Fruit fly (Drosophila melanogaster): ENCODE data around the gene CG31145.
A peak's percentile ranks its signal among the peaks of the same experiment; 100 is the strongest.

CG31145 gene

dm6 chr3R:23646183-23646582 is 23.3 kb downstream of the CG31145 start (continued):
- TF ChIP-seq CG12071 (GFP tag; optimal IDR thresholded peaks at IDR 0.05) = peak; percentile 61
- no peak for TF ChIP-seq CG4328 (GFP tag; optimal IDR thresholded peaks at IDR 0.05)
- TF ChIP-seq nerfin-1 (tag; optimal IDR thresholded peaks at IDR 0.05) = peak; percentile 47
- TF ChIP-seq zfh2 (GFP tag; optimal IDR thresholded peaks at IDR 0.05) = peak; percentile 39
- TF ChIP-seq ara (GFP tag; IDR thresholded peaks at IDR 0.05) = peak; percentile 71
- no peak for TF ChIP-seq vfl (GFP tag; optimal IDR thresholded peaks at IDR 0.05)
- peak; percentile 49 for TF ChIP-seq fd64A (GFP tag; optimal IDR thresholded peaks at IDR 0.05)
- TF ChIP-seq dmrt11E (tag; optimal IDR thresholded peaks at IDR 0.05) = peak; percentile 61
- peak; percentile 81 for TF ChIP-seq so (GFP tag; IDR thresholded peaks at IDR 0.05)
- peak; percentile 61 for TF ChIP-seq repo (GFP tag; optimal IDR thresholded peaks at IDR 0.05)
- TF ChIP-seq dm (GFP tag; optimal IDR thresholded peaks at IDR 0.05) = peak; percentile 12
- TF ChIP-seq chm (GFP tag; IDR thresholded peaks at IDR 0.05) = peak; percentile 71; the same call in 1 of the 2 replicates
- peak; percentile 83 for TF ChIP-seq gce (GFP tag; IDR thresholded peaks at IDR 0.05)
- TF ChIP-seq abd-A (tag; optimal IDR thresholded peaks at IDR 0.05) = no peak
- TF ChIP-seq CG18619 (GFP tag; optimal IDR thresholded peaks at IDR 0.05) = peak; percentile 58
- TF ChIP-seq pb (GFP tag; optimal IDR thresholded peaks at IDR 0.05) = no peak
- peak; percentile 11 for TF ChIP-seq CG1792 (GFP tag; optimal IDR thresholded peaks at IDR 0.05)
- peak; percentile 23; the same call in 1 of the 2 replicates for TF ChIP-seq al (GFP tag; IDR thresholded peaks at IDR 0.05)
- no peak for TF ChIP-seq TFAM (GFP tag; optimal IDR thresholded peaks at IDR 0.05)
- TF ChIP-seq ATbp (GFP tag; optimal IDR thresholded peaks at IDR 0.05) = peak; percentile 77
- TF ChIP-seq sqz (GFP tag; optimal IDR thresholded peaks at IDR 0.05) = no peak
- TF ChIP-seq zen (tag; optimal IDR thresholded peaks at IDR 0.05) = peak; percentile 19
- peak; percentile 35 for TF ChIP-seq Atf3 (GFP tag; optimal IDR thresholded peaks at IDR 0.05)
- TF ChIP-seq PHDP (tag; optimal IDR thresholded peaks at IDR 0.05) = peak; percentile 69
- no peak for TF ChIP-seq CG12299 (tag; optimal IDR thresholded peaks at IDR 0.05)
- TF ChIP-seq CG8359 (GFP tag; optimal IDR thresholded peaks at IDR 0.05; ENCODE audit: borderline replicate concordance) = peak; percentile 12
- TF ChIP-seq esg (GFP tag; conservative IDR thresholded peaks at IDR 0.05) = peak; percentile 75
- peak; percentile 68 for TF ChIP-seq Ets65A (GFP tag)
- TF ChIP-seq CG12744 (GFP tag; optimal IDR thresholded peaks at IDR 0.05) = no peak
- peak; percentile 50; the same call in 1 of the 2 replicates for TF ChIP-seq CG10321 (GFP tag; IDR thresholded peaks at IDR 0.05)
- peak; percentile 32 for TF ChIP-seq ab (GFP tag; optimal IDR thresholded peaks at IDR 0.05)
- TF ChIP-seq Oaz (GFP tag; IDR thresholded peaks at IDR 0.05) = peak; percentile 62
- TF ChIP-seq Nf-YB (GFP tag; optimal IDR thresholded peaks at IDR 0.05) = no peak
- TF ChIP-seq fd96Cb (tag; optimal IDR thresholded peaks at IDR 0.05) = peak; percentile 75
- TF ChIP-seq CG15514 (GFP tag; optimal IDR thresholded peaks at IDR 0.05) = peak; percentile 42
- peak; percentile 51 for TF ChIP-seq CG4404 (GFP tag; IDR thresholded peaks at IDR 0.05)
- peak; percentile 16 for TF ChIP-seq salm (tag; optimal IDR thresholded peaks at IDR 0.05)
- peak; percentile 83 for TF ChIP-seq CG11504 (tag; optimal IDR thresholded peaks at IDR 0.05)
- peak; percentile 73 for TF ChIP-seq Rfx (GFP tag; IDR thresholded peaks at IDR 0.05)
- TF ChIP-seq sima (GFP tag; optimal IDR thresholded peaks at IDR 0.05) = no peak
- peak; percentile 42 for TF ChIP-seq Bteb2 (GFP tag; optimal IDR thresholded peaks at IDR 0.05)
- TF ChIP-seq CG11085 (GFP tag; IDR thresholded peaks at IDR 0.05) = 0 out of 2 replicates have a peak, but pooled peaks have one; percentile 37
- TF ChIP-seq CG31365 (tag; optimal IDR thresholded peaks at IDR 0.05) = peak; percentile 7
- 0 out of 3 replicates have a peak, but pooled peaks have one; percentile 47 for TF ChIP-seq jigr1 (GFP tag; IDR thresholded peaks at IDR 0.05)
- no peak for TF ChIP-seq Nf-YA (GFP tag; IDR thresholded peaks at IDR 0.05)
- TF ChIP-seq CG9797 (GFP tag; optimal IDR thresholded peaks at IDR 0.05) = no peak
- no peak for TF ChIP-seq Hr39 (optimal IDR thresholded peaks at IDR 0.05)
- peak; percentile 86 for TF ChIP-seq ken (GFP tag; IDR thresholded peaks at IDR 0.05)
- TF ChIP-seq Stat92E (GFP tag; optimal IDR thresholded peaks at IDR 0.05) = no peak
- peak; percentile 62 for TF ChIP-seq CG17802 (tag; optimal IDR thresholded peaks at IDR 0.05)
- TF ChIP-seq CG12155 (GFP tag; optimal IDR thresholded peaks at IDR 0.05) = peak; percentile 32

All from whole organism, embryonic.